Worm (Caenorhabditis elegans) whole organism, L3 larva: ENCODE data around the gene F40A3.2.

Experiments
- elt-2 ChIP-seq: sonication (generic microtip); optimal IDR thresholded peaks from 2 replicates; lab custom pipeline; 2016; ENCODE audit warnings: missing genetic modification reagents, mild to moderate bottlenecking, missing genetic modification characterization, missing compliant biosample characterization
- nhr-11 ChIP-seq: fragments of 150-350 bp; optimal IDR thresholded peaks from 2 replicates; lab custom pipeline; 2014; ENCODE audit warnings: missing biosample characterization, missing genetic modification characterization
- pqm-1 ChIP-seq: fragments of 150-350 bp; optimal IDR thresholded peaks from 2 replicates; lab custom pipeline; 2017; ENCODE audit warnings: missing biosample characterization, missing genetic modification characterization, inconsistent platforms
- zag-1 ChIP-seq: fragments of 150-350 bp; optimal IDR thresholded peaks from 2 replicates; lab custom pipeline; 2014; ENCODE audit warnings: missing biosample characterization, missing genetic modification characterization
- ztf-11 ChIP-seq: fragments of 150-350 bp; optimal IDR thresholded peaks from 2 replicates; lab custom pipeline; 2014; ENCODE audit warnings: missing biosample characterization, missing genetic modification characterization

DNA sequence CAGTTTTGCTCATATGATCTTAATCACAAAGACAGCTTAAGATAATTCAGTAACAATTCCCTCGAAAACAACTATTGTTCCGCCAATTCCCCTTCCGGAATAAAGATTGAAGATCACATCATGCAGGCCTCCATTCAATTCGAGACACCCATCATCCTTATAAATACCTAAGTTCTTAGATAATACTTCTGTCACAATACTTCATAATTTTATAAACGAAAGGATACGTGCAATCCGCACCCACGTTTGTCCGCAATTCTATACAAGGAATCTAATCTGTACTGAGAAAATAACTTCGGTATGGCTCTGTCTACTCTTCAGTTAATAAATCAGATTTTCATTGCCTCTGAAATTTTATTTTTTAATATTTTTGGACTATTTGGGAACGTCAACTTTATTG, 49.9 kb downstream of the F40A3.2 start, which contains the start of gene srsx-5:
- no peak for TF ChIP-seq pqm-1 (tag; lab: Kevin White, UChicago)
- no peak for TF ChIP-seq nhr-11 (tag; lab: Kevin White, UChicago)
- TF ChIP-seq ztf-11 (tag; lab: Kevin White, UChicago): no peak
- TF ChIP-seq elt-2 (tag; lab: Kevin White, UChicago): no peak
- TF ChIP-seq zag-1 (tag; lab: Kevin White, UChicago): no peak
